Worm (Caenorhabditis elegans) whole organism, early embryonic: ENCODE data around the gene K05F1.6.

ENCODE experiments used
- aly-1 ChIP-seq: sonication (generic microtip); optimal IDR thresholded peaks from 2 replicates; lab custom pipeline; 2016; ENCODE audit warnings: missing genetic modification characterization, missing compliant biosample characterization
- ama-1 ChIP-seq: fragments of 150-350 bp; optimal IDR thresholded peaks from 2 replicates; lab custom pipeline; 2014
- ceh-36 ChIP-seq: sonication (generic microtip); optimal IDR thresholded peaks from 2 replicates; lab custom pipeline; 2016; ENCODE audit warnings: missing genetic modification characterization, inconsistent platforms, missing compliant biosample characterization
- tbx-11 ChIP-seq: fragments of 200-800 bp; sonication (Bioruptor generic); IDR thresholded peaks from 2 replicates; pipeline ENCODE4 v1.3.6; 2022; ENCODE audit warnings: missing genetic modification characterization, missing compliant biosample characterization
- tra-4 ChIP-seq: sonication (generic microtip); optimal IDR thresholded peaks from 2 replicates; lab custom pipeline; 2017; ENCODE audit warnings: missing genetic modification characterization, missing compliant biosample characterization

DNA sequence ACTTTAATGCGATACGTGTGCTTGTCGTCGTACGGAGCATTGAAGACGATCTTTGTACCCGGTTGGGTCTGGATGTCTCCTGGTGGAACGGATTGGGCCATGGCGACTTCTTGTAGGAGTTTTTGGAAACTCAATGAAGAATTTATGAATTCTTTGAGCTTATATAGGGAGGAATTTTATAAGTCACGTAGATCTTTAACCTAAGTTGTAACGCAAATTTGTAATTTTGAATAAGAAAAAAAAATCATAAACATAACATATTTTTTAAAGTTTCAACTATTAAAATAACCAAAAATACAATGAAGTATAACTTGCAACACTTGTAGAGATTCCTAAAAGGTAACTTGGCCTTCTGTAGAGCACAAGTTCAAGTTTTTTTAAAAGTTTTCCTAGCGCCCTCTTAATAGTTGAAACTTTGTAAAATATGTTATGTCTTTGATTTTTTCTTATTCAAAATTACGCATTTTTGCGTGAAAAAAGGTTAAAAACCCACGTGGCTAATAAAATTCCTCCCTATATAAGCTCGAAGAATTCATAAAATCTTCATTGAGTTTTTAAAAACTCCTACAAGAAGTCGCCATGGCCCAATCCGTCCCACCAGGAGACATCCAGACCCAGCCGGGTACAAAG lies 15.1 kb downstream of the K05F1.6 start, which contains the start of the genes msp-63 and msp-142:
- TF ChIP-seq tbx-11 (GFP tag; lab: Robert Waterston, UW): no peak
- no peak for TF ChIP-seq ama-1 (lab: Kevin White, UChicago)
- no peak for TF ChIP-seq aly-1 (tag; lab: Kevin White, UChicago)
- no peak for TF ChIP-seq ceh-36
- TF ChIP-seq tra-4 (tag; lab: Kevin White, UChicago): no peak
